Fruit fly (Drosophila melanogaster) Kc167 (cell line): ENCODE measurements around the gene CG14321.
"Not testable (repeated sequence)": the region's sequence is repeated elsewhere in the genome, so short reads cannot be mapped to it uniquely, and the experiment has no call there.

ENCODE experiments used
- Myc ChIP-seq: fragments of >200 bp; optimal IDR thresholded peaks from 2 replicates; lab custom pipeline; 2017; ENCODE audit warnings: missing external identifiers
- Sin3A ChIP-seq: fragments of >200 bp; optimal IDR thresholded peaks from 2 replicates; lab custom pipeline; 2018; ENCODE audit warnings: missing external identifiers
- h ChIP-seq: fragments of >200 bp; optimal IDR thresholded peaks from 3 replicates; lab custom pipeline; 2018; ENCODE audit warnings: missing external identifiers
- insv ChIP-seq: fragments of >200 bp; optimal IDR thresholded peaks from 3 replicates; lab custom pipeline; 2018; ENCODE audit warnings: missing external identifiers
- psq ChIP-seq: fragments of >200 bp; optimal IDR thresholded peaks from 2 replicates; lab custom pipeline; 2017; ENCODE audit warnings: missing external identifiers
- ttk ChIP-seq: sonication (Bioruptor generic); optimal IDR thresholded peaks from 2 replicates; lab custom pipeline; 2017; ENCODE audit warnings: missing external identifiers

CG14321 gene

DNA sequence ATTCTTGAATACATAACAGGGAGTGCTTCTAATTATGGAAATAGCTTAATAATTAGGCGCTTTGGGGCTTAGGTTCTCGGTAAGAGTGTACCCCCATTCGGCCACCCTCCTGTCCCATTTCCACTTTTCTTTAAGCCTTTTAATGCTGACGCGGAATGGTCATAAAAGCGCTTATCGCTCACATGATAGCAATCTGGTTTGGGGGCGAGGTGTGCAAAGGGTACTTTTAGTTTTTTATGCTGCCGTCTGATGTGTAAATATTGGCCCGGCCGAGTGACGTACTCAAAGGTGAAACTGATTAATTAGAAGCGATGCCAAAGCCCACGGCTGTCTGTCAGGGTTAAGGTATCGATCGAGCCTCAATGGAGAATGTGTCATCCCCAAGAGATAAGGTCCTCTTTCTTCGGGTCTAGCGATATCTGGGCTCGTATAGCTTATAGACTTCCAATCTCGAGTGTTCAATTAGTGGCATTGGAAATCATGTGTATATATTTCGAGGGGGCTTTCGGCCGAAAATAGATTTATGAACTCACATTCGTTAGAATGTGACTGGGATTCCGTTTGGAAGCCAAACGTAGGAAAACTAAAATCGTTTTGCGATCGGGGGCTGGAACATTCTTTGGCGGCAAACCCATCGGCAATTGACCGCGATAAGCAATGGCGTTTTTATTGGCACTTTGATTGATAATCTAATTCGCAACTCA, 26.5 kb downstream of the CG14321 start:
- TF ChIP-seq insv (lab: Kevin White, UChicago) (no peak), Sin3A (lab: Kevin White, UChicago) (no peak), Myc (no peak), psq (no peak), ttk (no peak), h (lab: Kevin White, UChicago) (no peak)

DNA sequence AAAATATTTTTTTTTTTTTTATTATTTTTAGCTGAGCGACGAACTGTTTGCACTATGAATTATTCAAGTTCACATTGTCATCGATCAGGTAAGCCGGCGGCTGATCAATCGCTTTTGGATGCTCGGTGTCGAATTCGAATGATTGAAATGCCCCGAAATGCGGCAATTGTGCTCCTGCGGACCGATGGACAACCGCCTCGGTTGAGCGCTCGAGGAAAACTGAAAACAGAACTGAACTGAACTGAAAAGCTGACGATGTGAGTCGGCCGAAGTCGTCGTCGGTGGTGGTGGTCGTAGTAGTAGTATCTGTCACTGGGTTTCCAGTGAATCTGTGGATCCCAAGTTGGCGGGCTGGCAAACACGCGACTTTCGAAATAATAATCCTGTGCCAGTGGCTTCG, 28.9 kb downstream of the CG14321 start:
- no peak for TF ChIP-seq psq
- no peak for TF ChIP-seq h (lab: Kevin White, UChicago)
- no peak for TF ChIP-seq Myc
- no peak for TF ChIP-seq insv (lab: Kevin White, UChicago)
- TF ChIP-seq ttk: no peak
- no peak for TF ChIP-seq Sin3A (lab: Kevin White, UChicago)

DNA sequence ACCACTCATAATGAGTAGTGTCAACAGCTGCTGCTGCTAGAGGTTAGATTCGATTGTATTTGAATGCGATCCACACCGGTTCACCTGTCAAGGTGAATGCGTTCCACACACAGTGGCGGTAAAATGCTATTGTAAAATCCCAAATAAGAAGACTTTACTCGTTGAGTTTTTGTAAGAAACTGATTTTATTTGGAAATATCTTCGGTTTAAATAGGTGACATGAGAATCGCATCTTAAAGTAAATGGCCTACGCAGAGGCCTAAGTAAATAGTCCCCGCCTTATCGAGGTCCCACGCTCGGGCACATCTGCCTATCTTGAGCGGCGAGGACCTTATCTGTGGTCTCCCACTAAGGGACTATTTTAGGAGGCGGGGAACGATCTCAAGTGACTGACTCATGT, 29.7 kb downstream of the CG14321 start, which contains the start of gene TyrR:
Gene TyrR, minus strand, starts transcription at position 101 of the 400 bp plus-strand sequence.
- TF ChIP-seq Sin3A (lab: Kevin White, UChicago); psq; Myc: not testable (repeated sequence)

DNA sequence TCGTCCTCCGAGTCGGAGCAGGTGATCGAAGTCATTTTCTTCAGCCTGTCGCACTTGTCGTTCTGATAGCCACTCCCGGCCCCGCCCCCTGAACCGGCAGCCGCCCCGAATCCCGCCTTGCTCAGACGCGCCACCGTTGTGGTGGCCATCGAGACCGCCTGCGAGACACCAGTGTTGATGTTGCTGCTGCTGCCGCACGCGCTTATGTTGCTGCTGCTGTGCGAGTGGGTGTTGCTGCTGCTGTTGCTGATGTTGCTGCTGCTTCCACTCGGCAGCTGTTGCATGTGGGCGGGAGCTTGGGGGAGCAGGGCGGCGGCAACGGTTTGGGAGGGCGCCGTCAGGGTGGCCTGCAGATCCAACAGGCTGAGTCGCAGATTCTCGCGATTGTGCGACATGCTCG, 40.5 kb downstream of the CG14321 start:
- TF ChIP-seq ttk (no peak), insv (lab: Kevin White, UChicago) (no peak), Myc (no peak), h (lab: Kevin White, UChicago) (no peak), Sin3A (lab: Kevin White, UChicago) (no peak), psq (no peak)

DNA sequence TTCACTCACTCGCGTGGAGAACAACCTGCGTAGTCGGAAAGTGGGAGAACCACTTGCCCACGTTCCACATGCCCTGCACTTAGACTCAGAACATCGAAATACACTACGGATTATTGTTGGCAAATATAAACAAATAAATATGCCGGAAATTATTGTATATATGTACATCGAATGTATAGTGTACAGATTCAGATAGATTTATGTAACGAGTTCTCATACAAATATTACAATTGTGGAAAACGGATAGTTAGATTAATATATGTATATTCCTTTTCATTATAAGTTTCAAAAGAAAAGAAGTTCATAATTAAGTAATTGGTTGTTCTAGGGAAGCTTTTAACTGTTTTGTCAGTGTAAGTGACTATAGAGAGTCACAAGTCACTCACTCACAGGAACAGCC, 41.1 kb downstream of the CG14321 start:
- no peak for TF ChIP-seq ttk
- no peak for TF ChIP-seq Sin3A (lab: Kevin White, UChicago)
- TF ChIP-seq psq: no peak
- no peak for TF ChIP-seq Myc
- no peak for TF ChIP-seq insv (lab: Kevin White, UChicago)
- TF ChIP-seq h (lab: Kevin White, UChicago): no peak

DNA sequence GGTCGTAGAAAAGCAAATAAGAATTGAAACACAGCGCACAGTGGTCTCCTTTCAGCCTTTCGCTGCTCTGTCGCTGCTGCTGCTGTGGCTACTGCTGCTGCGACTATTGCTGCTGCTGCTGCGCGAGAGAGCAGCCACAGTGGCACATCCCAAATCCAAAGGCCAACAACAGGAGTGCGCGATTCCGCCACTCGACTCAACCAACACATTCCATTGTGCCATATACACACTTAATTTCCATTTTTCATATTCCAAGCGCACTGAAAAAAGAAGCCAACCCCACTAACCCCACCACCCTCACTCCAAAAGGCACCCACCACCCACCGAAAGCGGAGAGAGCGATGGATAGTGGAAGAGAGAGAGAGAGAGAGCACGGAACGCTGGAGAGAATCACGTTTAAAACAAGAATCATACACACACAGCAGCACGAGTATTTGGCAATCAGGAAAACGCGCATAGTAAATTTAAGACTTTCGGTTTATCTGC, 42.7 kb downstream of the CG14321 start:
- TF ChIP-seq insv (lab: Kevin White, UChicago): no peak
- no peak for TF ChIP-seq ttk
- TF ChIP-seq Sin3A (lab: Kevin White, UChicago): no peak
- no peak for TF ChIP-seq psq
- TF ChIP-seq Myc: no peak
- no peak for TF ChIP-seq h (lab: Kevin White, UChicago)

DNA sequence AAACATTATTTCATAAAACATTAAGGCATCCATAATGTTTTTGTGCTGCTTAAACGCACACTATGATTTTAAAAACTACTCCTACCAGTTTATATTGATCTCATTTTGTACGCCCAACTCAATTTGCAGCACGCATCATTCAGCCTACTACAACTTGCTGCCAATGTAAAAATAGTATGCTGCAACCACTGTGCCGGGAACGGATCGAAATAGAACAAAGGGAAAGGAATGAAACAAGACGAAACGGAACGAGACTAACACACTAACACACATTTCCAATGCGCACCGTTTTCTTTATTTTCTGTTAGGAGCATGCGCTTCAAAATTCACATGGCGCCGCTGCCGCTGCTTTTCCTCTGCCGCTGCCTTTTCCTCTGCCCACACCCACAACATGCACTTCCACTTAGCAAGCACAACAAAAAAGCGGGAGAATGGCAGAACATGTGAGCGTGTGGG, 43.6 kb downstream of the CG14321 start:
- TF ChIP-seq Sin3A (lab: Kevin White, UChicago) (no peak), h (lab: Kevin White, UChicago) (no peak), Myc (no peak), insv (lab: Kevin White, UChicago) (no peak), psq (no peak), ttk (no peak)

DNA sequence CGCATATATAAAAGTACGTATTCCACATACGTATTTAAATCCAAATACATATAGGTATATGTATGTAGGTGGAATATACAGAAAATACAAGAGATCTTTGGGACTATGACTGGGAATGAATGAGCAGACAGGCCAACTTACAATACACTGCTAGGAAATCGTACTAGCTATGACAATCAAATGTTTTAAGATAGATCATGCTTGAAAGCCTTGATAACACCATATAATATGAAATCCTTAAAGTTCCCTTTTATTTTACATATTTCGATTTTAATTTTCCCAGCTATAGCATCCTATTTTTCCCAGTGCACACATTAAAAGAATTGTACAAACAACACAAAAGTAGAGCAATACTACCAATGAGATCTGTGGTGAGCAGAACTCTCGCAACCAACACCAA, 48.0 kb downstream of the CG14321 start:
- no peak for TF ChIP-seq Myc
- TF ChIP-seq Sin3A (lab: Kevin White, UChicago): no peak
- TF ChIP-seq h (lab: Kevin White, UChicago): no peak
- no peak for TF ChIP-seq insv (lab: Kevin White, UChicago)
- no peak for TF ChIP-seq ttk
- TF ChIP-seq psq: no peak

DNA sequence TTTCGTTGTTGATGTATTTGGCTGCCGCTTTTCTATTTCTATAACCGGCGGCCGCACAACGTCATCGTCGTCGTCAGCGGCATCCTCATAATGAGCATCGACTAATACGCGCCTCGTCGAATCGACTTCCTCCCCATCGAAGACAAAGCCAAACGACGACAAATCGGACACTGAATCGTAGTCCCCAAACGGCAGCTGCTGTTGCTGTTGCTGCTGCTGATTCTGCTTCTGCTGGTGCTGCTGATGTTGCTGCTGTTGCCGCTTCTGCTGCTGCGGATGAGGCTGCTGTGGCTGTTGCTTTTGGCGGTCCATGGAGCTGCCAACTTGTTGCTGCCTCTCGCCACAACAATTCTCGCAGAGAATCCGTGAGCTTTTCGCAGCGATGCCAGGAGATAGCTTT, 49.7 kb downstream of the CG14321 start:
- TF ChIP-seq h (lab: Kevin White, UChicago): no peak
- no peak for TF ChIP-seq ttk
- TF ChIP-seq Myc: no peak
- no peak for TF ChIP-seq Sin3A (lab: Kevin White, UChicago)
- TF ChIP-seq insv (lab: Kevin White, UChicago): no peak
- TF ChIP-seq psq: no peak
